Fruit fly (Drosophila melanogaster) whole organism, embryonic: Measurements from ENCODE around the gene CG32436.

Source experiments
- ATbp ChIP-seq: fragments of 200-800 bp; sonication (Bioruptor generic); optimal IDR thresholded peaks from 2 replicates; lab custom pipeline; 2017; ENCODE audit warnings: missing biosample characterization, mild to moderate bottlenecking, missing genetic modification characterization, missing genetic modification reagents
- Atf6 ChIP-seq: fragments of 200-800 bp; sonication (Bioruptor generic); IDR thresholded peaks from 2 replicates; pipeline ENCODE4 v1.3.6; 2022; ENCODE audit warnings: missing biosample characterization, missing genetic modification characterization
- Awh ChIP-seq: fragments of 200-800 bp; sonication (Bioruptor generic); IDR thresholded peaks from 2 replicates; pipeline ENCODE4, ENCODE4 v1.3.6; 2022; ENCODE audit warnings: missing biosample characterization, missing genetic modification characterization
- CG10209 ChIP-seq: fragments of 200-800 bp; sonication (Bioruptor generic); optimal IDR thresholded peaks from 3 replicates; lab custom pipeline; 2017; ENCODE audit warnings: missing biosample characterization, mild to moderate bottlenecking, missing genetic modification characterization, missing genetic modification reagents
- CG10543 ChIP-seq: fragments of 200-800 bp; sonication (Bioruptor generic); optimal IDR thresholded peaks from 3 replicates; lab custom pipeline; 2017; ENCODE audit warnings: missing biosample characterization, mild to moderate bottlenecking, missing genetic modification characterization, moderate library complexity
- CG11085 ChIP-seq: fragments of 200-800 bp; sonication (Bioruptor generic); IDR thresholded peaks from 2 replicates; pipeline ENCODE4 v1.3.6; 2022; ENCODE audit warnings: missing biosample characterization, missing genetic modification characterization
- CG11723 ChIP-seq: fragments of 200-800 bp; sonication (Bioruptor generic); optimal IDR thresholded peaks from 2 replicates; lab custom pipeline; 2017; ENCODE audit warnings: missing biosample characterization, mild to moderate bottlenecking, missing genetic modification characterization
- CG13894 ChIP-seq: fragments of 200-800 bp; sonication (Bioruptor generic); optimal IDR thresholded peaks from 3 replicates; lab custom pipeline; 2018; ENCODE audit warnings: missing biosample characterization, mild to moderate bottlenecking, missing genetic modification characterization, moderate library complexity
- CG18599 ChIP-seq: fragments of 200-800 bp; sonication (Bioruptor generic); optimal IDR thresholded peaks from 3 replicates; lab custom pipeline; 2017; ENCODE audit warnings: missing biosample characterization, missing genetic modification characterization, mild to moderate bottlenecking, moderate library complexity, missing genetic modification reagents
- CG18764 ChIP-seq: fragments of 200-800 bp; sonication (Bioruptor generic); optimal IDR thresholded peaks from 3 replicates; lab custom pipeline; 2016; ENCODE audit warnings: missing biosample characterization, missing genetic modification characterization
- CG3281 ChIP-seq: fragments of 200-800 bp; sonication (Bioruptor generic); optimal IDR thresholded peaks from 3 replicates; lab custom pipeline; 2017; ENCODE audit warnings: missing biosample characterization, mild to moderate bottlenecking, missing genetic modification characterization
- CG34376 ChIP-seq: fragments of 200-800 bp; sonication (Bioruptor generic); optimal IDR thresholded peaks from 2 replicates; lab custom pipeline; 2018; ENCODE audit warnings: missing biosample characterization, mild to moderate bottlenecking, missing genetic modification characterization
- CG34422 ChIP-seq: fragments of 200-800 bp; sonication (Bioruptor generic); IDR thresholded peaks from 3 replicates; pipeline ENCODE4 v1.3.6; 2022; ENCODE audit warnings: missing biosample characterization, missing genetic modification characterization
- CG3726 ChIP-seq: fragments of 200-800 bp; sonication (Bioruptor generic); IDR thresholded peaks from 3 replicates; pipeline ENCODE4, ENCODE4 v1.3.6; 2022; ENCODE audit warnings: missing biosample characterization, missing genetic modification characterization
- CG4282 ChIP-seq: fragments of 200-800 bp; sonication (Bioruptor generic); optimal IDR thresholded peaks from 2 replicates; lab custom pipeline; 2016; ENCODE audit warnings: missing biosample characterization, missing genetic modification characterization
- CG5180 ChIP-seq: fragments of 200-800 bp; sonication (Bioruptor generic); optimal IDR thresholded peaks from 3 replicates; lab custom pipeline; 2017; ENCODE audit warnings: missing biosample characterization, missing genetic modification characterization, mild to moderate bottlenecking, moderate library complexity, missing genetic modification reagents
- CG6175 ChIP-seq: fragments of 200-800 bp; sonication (Bioruptor generic); IDR thresholded peaks from 3 replicates; pipeline ENCODE4 v1.3.6; 2022; ENCODE audit warnings: missing biosample characterization, missing genetic modification characterization
- CG6765 ChIP-seq: fragments of 200-800 bp; sonication (Bioruptor generic); optimal IDR thresholded peaks from 3 replicates; lab custom pipeline; 2017; ENCODE audit warnings: missing biosample characterization, mild to moderate bottlenecking, missing genetic modification characterization
- CG6813 ChIP-seq: fragments of 200-800 bp; sonication (Bioruptor generic); optimal IDR thresholded peaks from 2 replicates; lab custom pipeline; 2017; ENCODE audit warnings: missing biosample characterization, missing genetic modification characterization, mild to moderate bottlenecking, moderate library complexity, missing genetic modification reagents
- CG7839 ChIP-seq: fragments of 200-800 bp; sonication (Bioruptor generic); optimal IDR thresholded peaks from 3 replicates; lab custom pipeline; 2018; ENCODE audit warnings: missing biosample characterization, mild to moderate bottlenecking, missing genetic modification characterization, moderate library complexity
- CG8089 ChIP-seq: fragments of 200-800 bp; sonication (Bioruptor generic); optimal IDR thresholded peaks from 3 replicates; lab custom pipeline; 2016; ENCODE audit warnings: missing biosample characterization, missing genetic modification characterization
- Dbx ChIP-seq: fragments of 200-800 bp; sonication (Bioruptor generic); IDR thresholded peaks from 3 replicates; pipeline ENCODE4 v1.3.6; 2022; ENCODE audit warnings: missing biosample characterization, missing genetic modification characterization
- Doc3 ChIP-seq: fragments of 200-800 bp; sonication (Bioruptor generic); IDR thresholded peaks from 3 replicates; pipeline ENCODE4 v1.3.6; 2022; ENCODE audit warnings: missing biosample characterization, missing genetic modification characterization; ENCODE audit not compliant: partially characterized antibody
- Ets65A ChIP-seq: fragments of 200-800 bp; sonication (Bioruptor generic); peaks from one replicate; lab custom pipeline; 2016; ENCODE audit warnings: missing biosample characterization, missing genetic modification characterization
- Hmr ChIP-seq: fragments of 200-800 bp; sonication (Bioruptor generic); optimal IDR thresholded peaks from 3 replicates; lab custom pipeline; 2017; ENCODE audit warnings: mild to moderate bottlenecking, missing biosample characterization, missing genetic modification reagents, missing genetic modification characterization
- Mad ChIP-seq: fragments of 200-800 bp; sonication (Bioruptor generic); optimal IDR thresholded peaks from 2 replicates; lab custom pipeline; 2016; ENCODE audit warnings: missing biosample characterization, missing genetic modification characterization
- Med ChIP-seq: fragments of 200-800 bp; sonication (Bioruptor generic); peaks from one replicate; lab custom pipeline; 2016; ENCODE audit warnings: missing biosample characterization, missing genetic modification characterization, mild to moderate bottlenecking, inconsistent platforms, moderate library complexity
- Meics ChIP-seq: fragments of 200-800 bp; sonication (Bioruptor generic); optimal IDR thresholded peaks from 2 replicates; lab custom pipeline; 2017; ENCODE audit warnings: missing biosample characterization, mild to moderate bottlenecking, missing genetic modification characterization
- Neu2 ChIP-seq: fragments of 200-800 bp; sonication (Bioruptor generic); optimal IDR thresholded peaks from 3 replicates; lab custom pipeline; 2016; ENCODE audit warnings: missing biosample characterization, missing genetic modification characterization, borderline replicate concordance
- Rfx ChIP-seq: fragments of 200-800 bp; sonication (Bioruptor generic); IDR thresholded peaks from 2 replicates; pipeline ENCODE4 v1.3.6; 2022; ENCODE audit warnings: missing biosample characterization, missing genetic modification characterization
- Sox100B ChIP-seq: fragments of 200-800 bp; sonication (Bioruptor generic); optimal IDR thresholded peaks from 3 replicates; lab custom pipeline; 2018; ENCODE audit warnings: missing biosample characterization, mild to moderate bottlenecking, missing genetic modification characterization
- ac ChIP-seq: fragments of 200-800 bp; sonication (Bioruptor generic); optimal IDR thresholded peaks from 3 replicates; lab custom pipeline; 2017; ENCODE audit warnings: missing biosample characterization, mild to moderate bottlenecking, missing genetic modification characterization
- ara ChIP-seq: fragments of 200-800 bp; sonication (Bioruptor generic); IDR thresholded peaks from 2 replicates; pipeline ENCODE4 v1.3.6; 2022; ENCODE audit warnings: missing biosample characterization, missing genetic modification characterization
- btn ChIP-seq: fragments of 200-800 bp; sonication (Bioruptor generic); optimal IDR thresholded peaks from 2 replicates; lab custom pipeline; 2016; ENCODE audit warnings: missing biosample characterization, missing genetic modification characterization
- caup ChIP-seq: fragments of 200-800 bp; sonication (Bioruptor generic); optimal IDR thresholded peaks from 3 replicates; lab custom pipeline; 2017; ENCODE audit warnings: missing biosample characterization, mild to moderate bottlenecking, missing genetic modification characterization, moderate library complexity; ENCODE audit not compliant: severe bottlenecking
- dmrt99B ChIP-seq: fragments of 200-800 bp; sonication (Bioruptor generic); optimal IDR thresholded peaks from 2 replicates; lab custom pipeline; 2018; ENCODE audit warnings: missing biosample characterization, mild to moderate bottlenecking, missing genetic modification characterization, moderate library complexity
- fu2 ChIP-seq: fragments of 200-800 bp; sonication (Bioruptor generic); optimal IDR thresholded peaks from 2 replicates; lab custom pipeline; 2016; ENCODE audit warnings: missing biosample characterization, missing genetic modification characterization
- klu ChIP-seq: fragments of 200-800 bp; sonication (Bioruptor generic); IDR thresholded peaks from 2 replicates; pipeline ENCODE4 v1.3.6; 2022; ENCODE audit warnings: missing biosample characterization, missing genetic modification characterization
- lab ChIP-seq: fragments of 200-800 bp; sonication (Bioruptor generic); optimal IDR thresholded peaks from 3 replicates; lab custom pipeline; 2017; ENCODE audit warnings: missing biosample characterization, missing genetic modification characterization, mild to moderate bottlenecking, moderate library complexity, missing genetic modification reagents
- mirr ChIP-seq: fragments of 200-800 bp; sonication (Bioruptor generic); optimal IDR thresholded peaks from 3 replicates; lab custom pipeline; 2018; ENCODE audit warnings: missing biosample characterization, mild to moderate bottlenecking, missing genetic modification characterization
- oc ChIP-seq: fragments of 200-800 bp; sonication (Bioruptor generic); optimal IDR thresholded peaks from 2 replicates; lab custom pipeline; 2018; ENCODE audit warnings: missing biosample characterization, mild to moderate bottlenecking, missing genetic modification characterization, moderate library complexity
- onecut ChIP-seq: fragments of 200-800 bp; sonication (Bioruptor generic); IDR thresholded peaks from 2 replicates; pipeline ENCODE4 v1.3.6; 2022; ENCODE audit warnings: missing biosample characterization, missing genetic modification characterization
- pzg ChIP-seq: fragments of 200-800 bp; sonication (Bioruptor generic); optimal IDR thresholded peaks from 3 replicates; lab custom pipeline; 2018; ENCODE audit warnings: missing biosample characterization, mild to moderate bottlenecking, missing genetic modification characterization, moderate library complexity
- shn ChIP-seq: fragments of 200-800 bp; sonication (Bioruptor generic); optimal IDR thresholded peaks from 3 replicates; lab custom pipeline; 2016; ENCODE audit warnings: missing biosample characterization, missing genetic modification characterization
- so ChIP-seq: fragments of 200-800 bp; sonication (Bioruptor generic); IDR thresholded peaks from 3 replicates; pipeline ENCODE4 v1.3.6; 2022; ENCODE audit warnings: missing biosample characterization, missing genetic modification characterization
- sob ChIP-seq: fragments of 200-800 bp; sonication (Bioruptor generic); IDR thresholded peaks from 2 replicates; pipeline ENCODE4 v1.3.6; 2022; ENCODE audit warnings: missing biosample characterization, missing genetic modification characterization
- stc ChIP-seq: fragments of 200-800 bp; sonication (Bioruptor generic); IDR thresholded peaks from 2 replicates; pipeline ENCODE4 v1.3.6; 2022; ENCODE audit warnings: missing biosample characterization, missing genetic modification characterization
- sug ChIP-seq: fragments of 200-800 bp; optimal IDR thresholded peaks from 2 replicates; lab custom pipeline; 2019; ENCODE audit warnings: missing biosample characterization, mild to moderate bottlenecking, missing genetic modification characterization, moderate library complexity
- wdn ChIP-seq: fragments of 200-800 bp; sonication (Bioruptor generic); IDR thresholded peaks from 2 replicates; pipeline ENCODE4 v1.3.6; 2022; ENCODE audit warnings: missing biosample characterization, missing genetic modification characterization

The CG32436 gene

DNA sequence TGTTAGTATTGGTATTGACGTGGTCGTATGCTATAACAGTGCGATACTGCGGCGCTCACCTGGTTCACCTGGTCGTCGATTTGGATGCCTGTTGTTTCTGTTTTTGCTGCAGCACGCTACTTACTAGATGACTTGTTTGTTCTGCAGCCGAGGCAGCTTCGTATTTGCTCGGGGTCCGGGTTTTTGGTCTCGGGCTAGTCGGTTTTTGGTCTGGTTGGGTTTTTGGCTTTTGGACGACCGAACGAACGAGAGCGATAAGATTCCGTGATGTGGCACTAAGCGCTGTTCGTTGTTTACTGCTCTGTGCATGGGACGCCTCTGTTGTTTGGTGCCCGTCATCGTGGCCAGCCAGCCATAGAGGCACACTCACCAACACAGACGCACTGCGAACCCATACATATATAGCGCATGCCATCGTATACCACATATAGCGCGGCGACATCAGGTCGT is 5.2 kb downstream of the CG32436 start, which contains the start of gene ebd2 (continued):
- TF ChIP-seq onecut (GFP tag; lab: Robert Waterston, UW) (peak; percentile 3; the same call in 1 of the 2 replicates), Rfx (GFP tag; lab: Robert Waterston, UW) (peak; percentile 35; the same call in 1 of the 2 replicates), Sox100B (GFP tag; lab: Kevin White, UChicago) (no peak), Ets65A (no peak), ara (GFP tag; lab: Robert Waterston, UW) (no peak), Hmr (GFP tag; lab: Kevin White, UChicago) (peak; percentile 53), stc (GFP tag; lab: Robert Waterston, UW) (no peak; the same call in 1 of the 2 replicates), CG3726 (GFP tag; lab: Robert Waterston, UW) (no peak), shn (GFP tag; lab: Kevin White, UChicago) (no peak), dmrt99B (peak; percentile 34), klu (no peak), CG13894 (tag; lab: Kevin White, UChicago) (peak; percentile 95), Meics (GFP tag; lab: Kevin White, UChicago) (peak; percentile 44), Neu2 (GFP tag; lab: Kevin White, UChicago) (no peak), Dbx (GFP tag; lab: Robert Waterston, UW) (peak; percentile 49; the same call in 1 of the 3 replicates), sug (tag; lab: Kevin White, UChicago) (peak; percentile 69), so (GFP tag; lab: Robert Waterston, UW) (0 out of 3 replicates have a peak, but pooled peaks have one; percentile 5), CG6813 (GFP tag; lab: Kevin White, UChicago) (peak; percentile 1), Doc3 (GFP tag; lab: Robert Waterston, UW) (0 out of 3 replicates have a peak, but pooled peaks have one; percentile 26), CG34376 (GFP tag; lab: Kevin White, UChicago) (peak; percentile 68), CG11723 (GFP tag; lab: Kevin White, UChicago) (peak; percentile 1), CG18764 (no peak), CG10543 (GFP tag; lab: Kevin White, UChicago) (peak; percentile 95), CG4282 (GFP tag; lab: Kevin White, UChicago) (no peak), CG10209 (peak; percentile 7), CG34422 (0 out of 3 replicates have a peak, but pooled peaks have one; percentile 31), lab (GFP tag; lab: Kevin White, UChicago) (peak; percentile 76), ac (GFP tag; lab: Kevin White, UChicago) (no peak), CG7839 (tag; lab: Kevin White, UChicago) (peak; percentile 25), Atf6 (GFP tag; lab: Robert Waterston, UW) (peak; percentile 63), wdn (GFP tag; lab: Robert Waterston, UW) (no peak; the same call in 1 of the 2 replicates), CG3281 (GFP tag; lab: Kevin White, UChicago) (peak; percentile 35), pzg (GFP tag; lab: Kevin White, UChicago) (no peak), Med (GFP tag; lab: Kevin White, UChicago) (peak; percentile 87), CG6765 (GFP tag; lab: Kevin White, UChicago) (peak; percentile 67), ATbp (GFP tag; lab: Kevin White, UChicago) (peak; percentile 1), CG11085 (GFP tag; lab: Robert Waterston, UW) (0 out of 2 replicates have a peak, but pooled peaks have one; percentile 10), CG8089 (no peak), sob (GFP tag; lab: Robert Waterston, UW) (peak; percentile 40; the same call in 1 of the 2 replicates), CG5180 (GFP tag; lab: Kevin White, UChicago) (peak; percentile 54), mirr (GFP tag; lab: Kevin White, UChicago) (peak; percentile 18), oc (tag; lab: Kevin White, UChicago) (peak; percentile 19), Mad (GFP tag; lab: Kevin White, UChicago) (no peak), CG18599 (GFP tag; lab: Kevin White, UChicago) (peak; percentile 67), caup (GFP tag; lab: Kevin White, UChicago) (peak; percentile 40), Awh (GFP tag; lab: Robert Waterston, UW) (peak; percentile 31; the same call in 1 of the 2 replicates), CG6175 (peak; percentile 82; the same call in 2 of the 3 replicates), fu2 (no peak), btn (GFP tag; lab: Kevin White, UChicago) (no peak)
